Worm (Caenorhabditis elegans) whole organism, L3 larva: ENCODE results near the gene npax-2.

Experiments used
- ama-1 ChIP-seq: fragments of 150-350 bp; optimal IDR thresholded peaks from 2 replicates; lab custom pipeline; 2018
- ceh-28 ChIP-seq: fragments of 150-350 bp; optimal IDR thresholded peaks from 2 replicates; lab custom pipeline; 2014; ENCODE audit warnings: missing biosample characterization, missing genetic modification reagents, missing genetic modification characterization
- egl-5 ChIP-seq: fragments of 150-350 bp; optimal IDR thresholded peaks from 2 replicates; lab custom pipeline; 2017; ENCODE audit warnings: missing biosample characterization, missing genetic modification reagents, missing genetic modification characterization, inconsistent platforms
- fkh-10 ChIP-seq: sonication (generic microtip); optimal IDR thresholded peaks from 2 replicates; lab custom pipeline; 2017; ENCODE audit warnings: missing biosample characterization, missing genetic modification reagents, missing genetic modification characterization
- lin-15B ChIP-seq: fragments of 150-350 bp; optimal IDR thresholded peaks from 2 replicates; lab custom pipeline; 2014; ENCODE audit warnings: missing biosample characterization, missing genetic modification characterization
- mml-1 ChIP-seq: fragments of 150-350 bp; sonication (generic microtip); optimal IDR thresholded peaks from 3 replicates; lab custom pipeline; 2014; ENCODE audit warnings: missing biosample characterization, missing genetic modification characterization
- nhr-237 ChIP-seq: fragments of 150-350 bp; optimal IDR thresholded peaks from 2 replicates; lab custom pipeline; 2014; ENCODE audit warnings: missing biosample characterization, missing genetic modification characterization
- pha-4 ChIP-seq: fragments of 150-350 bp; optimal IDR thresholded peaks from 2 replicates; lab custom pipeline; 2014; ENCODE audit warnings: missing biosample characterization, missing genetic modification reagents, missing genetic modification characterization
- ztf-4 ChIP-seq: fragments of 150-350 bp; optimal IDR thresholded peaks from 2 replicates; lab custom pipeline; 2014; ENCODE audit warnings: missing biosample characterization, missing genetic modification characterization

- no peak for TF ChIP-seq ama-1
- TF ChIP-seq fkh-10 (GFP tag; lab: Kevin White, UChicago) = no peak
- TF ChIP-seq egl-5 (tag; lab: Kevin White, UChicago) = no peak
- no peak for TF ChIP-seq lin-15B (tag; lab: Kevin White, UChicago)
- no peak for TF ChIP-seq nhr-237 (tag; lab: Kevin White, UChicago)
- no peak for TF ChIP-seq ceh-28 (tag; lab: Kevin White, UChicago)
- TF ChIP-seq pha-4 (tag; lab: Kevin White, UChicago) = no peak
- no peak for TF ChIP-seq mml-1 (tag; lab: Kevin White, UChicago)
- TF ChIP-seq ztf-4 = no peak
Observed at ce11 chrX:2190740-2191139, 40.8 kb upstream of the npax-2 start.
